Fruit fly (Drosophila melanogaster): ENCODE data around the gene Rpn3.
A peak's percentile ranks its signal among the peaks of the same experiment; 100 is the strongest.

The Rpn3 gene

DNA sequence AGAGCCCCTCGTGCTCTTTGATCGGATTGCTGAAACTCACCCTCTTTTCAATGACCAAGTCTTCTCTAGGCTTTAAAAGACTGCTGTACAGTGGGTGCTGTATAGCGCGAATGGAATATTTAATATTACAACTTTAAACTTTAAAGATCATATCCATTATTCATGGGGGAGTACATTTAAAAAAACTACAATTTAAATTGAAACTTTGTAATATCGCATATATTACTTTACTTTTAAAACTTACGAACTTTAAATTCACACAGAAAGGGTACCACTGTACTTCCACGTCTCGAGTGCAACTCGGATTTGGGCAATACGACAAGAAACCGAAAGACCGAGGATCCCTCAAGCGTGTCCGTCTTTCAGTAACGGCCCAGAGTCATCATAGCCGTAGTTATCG is 7.3 kb downstream of the Rpn3 start, which contains the start of gene Phlpp (continued):
- TF ChIP-seq CG2116 (GFP tag; optimal IDR thresholded peaks at IDR 0.05), result peak; percentile 10
- TF ChIP-seq Hand (GFP tag; optimal IDR thresholded peaks at IDR 0.05), result no peak
- no peak for TF ChIP-seq CG10565 (GFP tag; optimal IDR thresholded peaks at IDR 0.05)
- TF ChIP-seq CG3847 (GFP tag; IDR thresholded peaks at IDR 0.05), result 0 out of 2 replicates have a peak, but pooled peaks have one; percentile 26
- TF ChIP-seq Adf1 (GFP tag; IDR thresholded peaks at IDR 0.05), result no peak
- TF ChIP-seq Pdp1 (GFP tag; optimal IDR thresholded peaks at IDR 0.05), result peak in 1 of 2 experiments; percentile 58
- no peak for TF ChIP-seq toy (GFP tag; IDR thresholded peaks at IDR 0.05)
- TF ChIP-seq CG4617 (GFP tag; optimal IDR thresholded peaks at IDR 0.05; ENCODE audit: borderline replicate concordance), result no peak
- TF ChIP-seq CoRest (tag; optimal IDR thresholded peaks at IDR 0.05), result peak; percentile 47
- TF ChIP-seq CG9876 (GFP tag; optimal IDR thresholded peaks at IDR 0.05), result no peak
- TF ChIP-seq GATAe (GFP tag; conservative IDR thresholded peaks at IDR 0.05), result no peak
- TF ChIP-seq sug (tag; optimal IDR thresholded peaks at IDR 0.05), result no peak
- TF ChIP-seq CG5245 (GFP tag; optimal IDR thresholded peaks at IDR 0.05), result no peak
- no peak for TF ChIP-seq vnd (GFP tag; IDR thresholded peaks at IDR 0.05; ENCODE audit: partially characterized antibody)
- peak; percentile 40; the same call in 1 of the 3 replicates for TF ChIP-seq ci (GFP tag; IDR thresholded peaks at IDR 0.05)
- TF ChIP-seq CG15011 (GFP tag; optimal IDR thresholded peaks at IDR 0.05), result no peak
- no peak for TF ChIP-seq sna (GFP tag; IDR thresholded peaks at IDR 0.05; ENCODE audit: partially characterized antibody)
- no peak for TF ChIP-seq CG2129 (GFP tag; IDR thresholded peaks at IDR 0.05; ENCODE audit: partially characterized antibody)
- TF ChIP-seq jigr1 (GFP tag; IDR thresholded peaks at IDR 0.05), result no peak
- no peak for TF ChIP-seq crc (GFP tag; optimal IDR thresholded peaks at IDR 0.05)
- TF ChIP-seq CG16779 (GFP tag; IDR thresholded peaks at IDR 0.05), result no peak
- TF ChIP-seq CG32772 (GFP tag; IDR thresholded peaks at IDR 0.05), result peak; percentile 36; the same call in 1 of the 2 replicates
- no peak for TF ChIP-seq Gsc (GFP tag; IDR thresholded peaks at IDR 0.05)
- TF ChIP-seq caup (GFP tag; optimal IDR thresholded peaks at IDR 0.05; ENCODE audit: severe bottlenecking), result no peak
- TF ChIP-seq h (optimal IDR thresholded peaks at IDR 0.05), result no peak
- no peak for TF ChIP-seq CG10543 (GFP tag; optimal IDR thresholded peaks at IDR 0.05)
- TF ChIP-seq CG18764 (GFP tag; optimal IDR thresholded peaks at IDR 0.05), result no peak
- peak; percentile 30 for TF ChIP-seq tin (GFP tag; optimal IDR thresholded peaks at IDR 0.05)
- no peak for TF ChIP-seq Dll (GFP tag; IDR thresholded peaks at IDR 0.05; ENCODE audit: partially characterized antibody)
- TF ChIP-seq Antp (GFP tag; optimal IDR thresholded peaks at IDR 0.05), result peak; percentile 21
- TF ChIP-seq CG11504 (tag; optimal IDR thresholded peaks at IDR 0.05), result peak; percentile 77
- TF ChIP-seq ranshi (GFP tag; IDR thresholded peaks at IDR 0.05), result peak; percentile 66
- TF ChIP-seq Scr (GFP tag; IDR thresholded peaks at IDR 0.05; ENCODE audit: partially characterized antibody), result no peak
- TF ChIP-seq pfk (GFP tag; optimal IDR thresholded peaks at IDR 0.05), result no peak
- no peak for TF ChIP-seq CG12769 (tag; optimal IDR thresholded peaks at IDR 0.05)
- TF ChIP-seq CG6813 (GFP tag; optimal IDR thresholded peaks at IDR 0.05), result peak; percentile 49
- TF ChIP-seq wek (GFP tag; optimal IDR thresholded peaks at IDR 0.05), result no peak
- no peak for TF ChIP-seq tap (tag; optimal IDR thresholded peaks at IDR 0.05)
- peak; percentile 71 for TF ChIP-seq CG14710 (tag; optimal IDR thresholded peaks at IDR 0.05)
- no peak for TF ChIP-seq cg (GFP tag; optimal IDR thresholded peaks at IDR 0.05)
- TF ChIP-seq CG3163 (GFP tag; optimal IDR thresholded peaks at IDR 0.05), result peak; percentile 49
- no peak for TF ChIP-seq CG2120 (GFP tag; optimal IDR thresholded peaks at IDR 0.05)
- TF ChIP-seq CG1602 (GFP tag; optimal IDR thresholded peaks at IDR 0.05), result no peak
- no peak for TF ChIP-seq CG12744 (GFP tag; optimal IDR thresholded peaks at IDR 0.05)
- TF ChIP-seq CG11695 (GFP tag; IDR thresholded peaks at IDR 0.05), result peak; percentile 61; the same call in 2 of the 3 replicates
- TF ChIP-seq ro (GFP tag; IDR thresholded peaks at IDR 0.05), result no peak
- TF ChIP-seq CG16863 (GFP tag; optimal IDR thresholded peaks at IDR 0.05), result peak; percentile 10
- TF ChIP-seq CG6654 (GFP tag; optimal IDR thresholded peaks at IDR 0.05), result no peak
- TF ChIP-seq CG12219 (GFP tag; optimal IDR thresholded peaks at IDR 0.05), result no peak
- TF ChIP-seq CG8944 (GFP tag; optimal IDR thresholded peaks at IDR 0.05), result no peak
- TF ChIP-seq cwo (GFP tag; optimal IDR thresholded peaks at IDR 0.05), result peak; percentile 27
